Worm (Caenorhabditis elegans) whole organism, midembryonic: ENCODE measurements around the gene his-1.

ENCODE experiments used
- T22C8.4 ChIP-seq: fragments of 200-800 bp; sonication (Bioruptor generic); IDR thresholded peaks from 2 replicates; pipeline ENCODE4 v1.3.6; 2022; ENCODE audit warnings: missing genetic modification characterization, missing compliant biosample characterization
- cog-1 ChIP-seq: sonication (generic microtip); optimal IDR thresholded peaks from 2 replicates; lab custom pipeline; 2016; ENCODE audit warnings: missing genetic modification characterization, missing compliant biosample characterization
- flt-1 ChIP-seq: fragments of 200-800 bp; sonication (Bioruptor generic); IDR thresholded peaks from 2 replicates; pipeline ENCODE4 v1.3.6; 2022; ENCODE audit warnings: missing genetic modification characterization, missing compliant biosample characterization
- klf-2 ChIP-seq: fragments of 200-800 bp; sonication (Bioruptor generic); conservative IDR thresholded peaks from 2 replicates; pipeline ENCODE4 v1.3.6; 2022; ENCODE audit warnings: missing genetic modification reagents, missing genetic modification characterization, missing compliant biosample characterization
- med-1 ChIP-seq: sonication (generic microtip); optimal IDR thresholded peaks from 2 replicates; lab custom pipeline; 2017; ENCODE audit warnings: missing genetic modification characterization, mild to moderate bottlenecking, missing compliant biosample characterization, antibody characterized with exemption, missing genetic modification reagents; ENCODE audit not compliant: insufficient read depth
- tab-1 ChIP-seq: fragments of 200-800 bp; sonication (Bioruptor generic); IDR thresholded peaks from 2 replicates; pipeline ENCODE4 v1.3.6; 2022; ENCODE audit warnings: missing genetic modification characterization, missing compliant biosample characterization
- ztf-23 ChIP-seq: fragments of 200-800 bp; sonication (Bioruptor generic); IDR thresholded peaks from 2 replicates; pipeline ENCODE4 v1.3.6; 2022; ENCODE audit warnings: missing genetic modification reagents, missing genetic modification characterization, missing compliant biosample characterization

DNA sequence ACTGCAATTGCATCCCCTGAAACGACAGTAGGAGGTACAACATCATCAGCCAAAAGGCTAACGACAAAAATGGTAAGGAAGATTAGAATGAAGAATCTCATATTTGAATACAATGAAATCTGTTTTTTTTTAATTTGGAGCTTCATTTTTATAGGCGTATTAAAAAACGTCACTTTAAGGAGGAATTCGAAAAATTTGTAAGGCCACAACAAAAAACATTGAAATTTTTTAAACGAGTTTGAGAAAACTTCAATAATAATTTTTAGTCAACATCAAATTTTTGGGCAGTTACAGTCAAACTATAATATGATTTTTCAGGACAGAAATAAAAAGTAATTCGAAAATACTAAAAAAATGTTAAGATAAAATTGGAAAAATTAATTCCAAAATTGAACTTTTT, 20.5 kb downstream of the his-1 start, which contains the start of gene F14H3.14:
- TF ChIP-seq flt-1 (GFP tag; lab: Robert Waterston, UW) (no peak), T22C8.4 (GFP tag; lab: Robert Waterston, UW) (no peak), med-1 (GFP tag; lab: Kevin White, UChicago) (no peak), cog-1 (tag; lab: Kevin White, UChicago) (no peak), klf-2 (GFP tag; lab: Robert Waterston, UW) (no peak), ztf-23 (GFP tag; lab: Robert Waterston, UW) (no peak), tab-1 (GFP tag; lab: Robert Waterston, UW) (no peak)
